Worm (Caenorhabditis elegans) whole organism, mixed stage, embryonic: ENCODE data around the gene F57G9.7.

Experiments
- ceh-39 ChIP-seq: fragments of 150-350 bp; optimal IDR thresholded peaks from 2 replicates; lab custom pipeline; 2014; ENCODE audit warnings: missing biosample characterization, missing genetic modification characterization
- nhr-237 ChIP-seq: fragments of 150-350 bp; optimal IDR thresholded peaks from 2 replicates; lab custom pipeline; 2014; ENCODE audit warnings: missing biosample characterization, missing genetic modification characterization
- pha-4 ChIP-seq: fragments of 150-350 bp; optimal IDR thresholded peaks from 2 replicates; lab custom pipeline; 2018; ENCODE audit warnings: missing biosample characterization, missing genetic modification reagents, missing genetic modification characterization
- ztf-11 ChIP-seq: fragments of 150-350 bp; optimal IDR thresholded peaks from 2 replicates; lab custom pipeline; 2014; ENCODE audit warnings: missing biosample characterization, missing genetic modification characterization

- no peak for TF ChIP-seq ztf-11
- TF ChIP-seq ceh-39 (tag; lab: Kevin White, UChicago), result no peak
- TF ChIP-seq nhr-237 (tag; lab: Kevin White, UChicago), result no peak
- TF ChIP-seq pha-4 (tag; lab: Kevin White, UChicago), result no peak
Observed at ce11 chrII:12344787-12345186, 52.8 kb downstream of the F57G9.7 start, which contains the start of gene C44C11.6.
